Worm (Caenorhabditis elegans) whole organism, L3 larva: Measurements from ENCODE around the gene ZK867.2.

Source experiments
- ceh-9 ChIP-seq: sonication (generic microtip); optimal IDR thresholded peaks from 2 replicates; lab custom pipeline; 2018; ENCODE audit warnings: missing biosample characterization, missing genetic modification characterization
- egl-27 ChIP-seq: sonication (generic microtip); optimal IDR thresholded peaks from 4 replicates; lab custom pipeline; 2017; ENCODE audit warnings: missing biosample characterization, missing genetic modification reagents, missing genetic modification characterization
- hmg-11 ChIP-seq: sonication (generic microtip); optimal IDR thresholded peaks from 2 replicates; lab custom pipeline; 2016; ENCODE audit warnings: missing genetic modification characterization, missing compliant biosample characterization
- nhr-11 ChIP-seq: fragments of 150-350 bp; optimal IDR thresholded peaks from 2 replicates; lab custom pipeline; 2014; ENCODE audit warnings: missing biosample characterization, missing genetic modification characterization
- nhr-12 ChIP-seq: fragments of 150-350 bp; optimal IDR thresholded peaks from 2 replicates; lab custom pipeline; 2014; ENCODE audit warnings: missing biosample characterization, missing genetic modification characterization
- pha-4 ChIP-seq: fragments of 150-350 bp; optimal IDR thresholded peaks from 2 replicates; lab custom pipeline; 2014; ENCODE audit warnings: missing biosample characterization, missing genetic modification reagents, missing genetic modification characterization
- sea-2 ChIP-seq: fragments of 150-350 bp; sonication (generic microtip); optimal IDR thresholded peaks from 4 replicates; lab custom pipeline; 2014; ENCODE audit warnings: missing biosample characterization, missing genetic modification reagents, missing genetic modification characterization
- ztf-4 ChIP-seq: fragments of 150-350 bp; optimal IDR thresholded peaks from 2 replicates; lab custom pipeline; 2014; ENCODE audit warnings: missing biosample characterization, missing genetic modification characterization

DNA sequence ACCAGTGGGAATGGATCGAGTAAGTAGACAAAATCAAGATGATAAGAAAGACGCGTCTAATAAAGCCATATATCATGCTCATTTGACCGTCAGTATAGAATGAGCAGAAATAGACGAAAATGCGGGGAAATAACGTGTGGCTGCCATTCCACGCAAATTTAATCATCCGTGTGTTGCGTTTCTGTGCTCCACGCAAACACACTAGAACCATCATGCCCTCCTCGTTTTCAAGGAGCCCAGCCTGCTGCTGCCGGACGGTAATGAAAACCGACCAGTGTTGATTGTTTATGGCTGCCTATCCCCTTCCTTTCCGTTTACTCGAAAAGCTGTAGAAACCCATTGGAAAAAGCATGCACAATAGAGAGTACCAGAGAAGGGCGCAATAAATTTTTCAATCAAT is 13.7 kb downstream of the ZK867.2 start:
- TF ChIP-seq egl-27 (tag; lab: Kevin White, UChicago) = no peak
- no peak for TF ChIP-seq ceh-9 (tag; lab: Kevin White, UChicago)
- TF ChIP-seq sea-2 (GFP tag; lab: Kevin White, UChicago) = no peak
- TF ChIP-seq hmg-11 = no peak
- TF ChIP-seq nhr-12 (tag; lab: Kevin White, UChicago) = no peak
- TF ChIP-seq pha-4 (tag; lab: Kevin White, UChicago) = no peak
- no peak for TF ChIP-seq nhr-11 (tag; lab: Kevin White, UChicago)
- no peak for TF ChIP-seq ztf-4 (tag; lab: Kevin White, UChicago)
